Worm (Caenorhabditis elegans): ENCODE data around the gene C14C11.2.

The C14C11.2 gene

DNA sequence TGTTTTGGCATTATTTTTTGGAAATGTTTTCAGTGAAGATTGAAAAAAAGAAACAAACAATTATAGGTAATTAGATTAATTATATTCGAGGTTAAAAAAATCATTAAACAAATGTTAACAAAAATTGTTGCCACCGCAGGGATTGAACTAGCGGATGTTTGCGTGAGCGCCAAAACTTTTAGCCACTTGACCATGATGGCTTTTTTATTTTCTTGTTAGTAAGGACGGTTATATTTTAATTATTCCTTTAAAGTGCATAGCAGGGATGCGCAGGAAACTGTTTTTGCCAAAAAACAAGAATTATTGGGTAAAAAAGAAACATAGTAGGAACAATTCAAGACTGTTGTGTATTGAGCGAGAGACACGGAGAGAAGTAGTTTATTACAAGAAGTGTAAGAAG, 6.4 kb downstream of the C14C11.2 start:
- TF ChIP-seq unc-62 (GFP tag; optimal IDR thresholded peaks at IDR 0.05), result no peak

DNA sequence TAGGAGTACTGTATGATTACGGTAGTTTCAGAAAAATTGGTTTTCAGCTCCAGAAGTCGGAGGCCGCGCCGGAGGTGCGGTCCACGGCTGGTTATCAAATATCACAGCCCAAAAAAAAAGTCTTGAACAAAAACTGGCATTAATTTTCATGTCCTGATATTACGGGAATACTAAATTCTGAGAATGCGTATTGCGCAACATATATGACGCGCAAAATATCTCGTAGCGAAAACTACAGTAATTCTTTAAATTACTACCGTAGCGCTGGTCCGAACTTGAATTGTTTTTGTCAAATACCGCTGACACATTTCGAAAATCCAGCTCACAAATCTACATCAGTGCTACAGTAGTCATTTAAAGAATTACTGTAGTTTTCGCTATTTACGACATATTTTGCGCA, 8.0 kb downstream of the C14C11.2 start:
- no peak for TF ChIP-seq unc-62 (GFP tag; optimal IDR thresholded peaks at IDR 0.05)

- no peak for TF ChIP-seq unc-62 (GFP tag; optimal IDR thresholded peaks at IDR 0.05)
Measured at ce11 chrV:5672270-5672669, 11.3 kb downstream of the C14C11.2 start.

DNA sequence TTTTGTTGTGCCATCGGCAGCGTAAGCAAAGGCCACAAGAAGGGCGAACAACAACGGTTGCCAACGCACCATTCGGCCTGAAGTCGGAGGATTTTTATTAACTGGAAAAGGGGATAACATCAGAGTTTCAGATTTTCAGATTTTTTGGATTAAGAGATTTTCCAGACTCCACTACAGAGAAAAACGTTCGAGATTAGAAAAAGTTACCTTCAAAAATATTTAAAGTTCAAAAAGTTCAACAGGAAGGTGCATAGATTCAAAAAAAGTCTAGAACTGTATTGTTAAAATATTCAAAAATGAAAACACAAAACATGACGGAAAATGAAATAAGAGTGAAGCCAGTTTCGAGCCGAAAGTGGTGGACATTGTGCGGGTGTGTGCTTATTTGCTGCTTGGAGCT, 15.1 kb downstream of the C14C11.2 start, which contains the start of gene pqn-13:
Gene pqn-13 (minus strand): TSS at position 101 of the 400 bp plus-strand sequence.
- TF ChIP-seq unc-62 (GFP tag; optimal IDR thresholded peaks at IDR 0.05), result no peak

ce11 chrV:5677947-5678346, 17.0 kb downstream of the C14C11.2 start:
- TF ChIP-seq unc-62 (GFP tag; optimal IDR thresholded peaks at IDR 0.05), result no peak

- TF ChIP-seq unc-62 (GFP tag; optimal IDR thresholded peaks at IDR 0.05), result no peak
Measured at ce11 chrV:5682530-5682929, 21.6 kb downstream of the C14C11.2 start, which contains the start of gene prp-39. TSS of gene prp-39 (minus strand) at chrV:5682630.

- no peak for TF ChIP-seq unc-62 (GFP tag; optimal IDR thresholded peaks at IDR 0.05)
Measured at ce11 chrV:5684534-5684933, 23.6 kb downstream of the C14C11.2 start, which contains the start of the genes hmgs-1 and F25B4.4. TSS of gene hmgs-1 (minus strand) at chrV:5684589. TSS of gene F25B4.4 (plus strand) at chrV:5684873.

ce11 chrV:5687115-5687979, 26.4 kb downstream of the C14C11.2 start, which contains the start of gene F25B4.7:
TSS of gene F25B4.7 (minus strand) at chrV:5687226.
- no peak for TF ChIP-seq unc-62 (GFP tag; optimal IDR thresholded peaks at IDR 0.05)

- TF ChIP-seq unc-62 (GFP tag; optimal IDR thresholded peaks at IDR 0.05), result no peak
Measured at ce11 chrV:5691665-5692407, 30.9 kb downstream of the C14C11.2 start, which contains the start of gene F25B4.8. TSS of gene F25B4.8 (minus strand) at chrV:5691715.

- TF ChIP-seq unc-62 (GFP tag; optimal IDR thresholded peaks at IDR 0.05), result no peak
Measured at ce11 chrV:5693595-5693994, 32.6 kb downstream of the C14C11.2 start.

DNA sequence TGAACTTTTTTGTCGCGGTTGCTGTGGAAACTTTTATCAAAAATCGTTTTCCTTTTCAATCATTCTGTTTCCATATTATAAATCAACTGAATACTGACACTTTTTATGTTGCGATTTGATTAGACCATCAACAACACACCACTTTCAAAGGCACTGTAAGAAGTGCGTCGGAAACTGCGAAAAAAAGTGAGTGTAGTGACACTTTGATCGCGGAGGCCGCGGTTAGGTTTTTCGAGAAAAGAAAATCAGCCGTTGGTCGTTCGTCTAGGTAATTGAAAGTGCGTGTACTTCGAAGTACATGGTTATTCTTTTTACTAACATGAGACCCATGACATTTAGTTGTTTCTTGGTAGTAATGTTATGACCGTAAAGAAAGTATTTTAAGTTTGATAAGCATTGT, 34.7 kb downstream of the C14C11.2 start:
- no peak for TF ChIP-seq unc-62 (GFP tag; optimal IDR thresholded peaks at IDR 0.05)

ce11 chrV:5696177-5696576, 35.2 kb downstream of the C14C11.2 start:
- TF ChIP-seq unc-62 (GFP tag; optimal IDR thresholded peaks at IDR 0.05), result no peak

DNA sequence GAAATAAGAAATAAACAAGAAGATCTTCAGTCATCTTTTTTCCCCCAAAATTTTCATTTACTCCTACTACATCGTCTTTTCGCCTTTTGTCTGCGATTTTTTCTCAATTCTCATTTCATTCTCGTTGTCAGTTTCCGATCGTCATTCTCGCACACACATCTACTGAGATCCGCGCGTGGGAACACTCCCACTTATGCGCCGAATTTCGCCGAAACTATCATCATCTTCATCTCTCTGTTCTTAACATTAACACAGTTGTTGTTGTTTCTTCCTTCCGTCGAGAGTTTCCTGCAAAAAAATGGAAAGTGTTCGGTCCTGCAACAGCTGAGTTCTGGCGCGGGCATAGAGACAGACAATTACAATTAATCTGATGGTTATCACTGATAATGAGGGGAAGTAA, 36.6 kb downstream of the C14C11.2 start:
- no peak for TF ChIP-seq unc-62 (GFP tag; optimal IDR thresholded peaks at IDR 0.05)

DNA sequence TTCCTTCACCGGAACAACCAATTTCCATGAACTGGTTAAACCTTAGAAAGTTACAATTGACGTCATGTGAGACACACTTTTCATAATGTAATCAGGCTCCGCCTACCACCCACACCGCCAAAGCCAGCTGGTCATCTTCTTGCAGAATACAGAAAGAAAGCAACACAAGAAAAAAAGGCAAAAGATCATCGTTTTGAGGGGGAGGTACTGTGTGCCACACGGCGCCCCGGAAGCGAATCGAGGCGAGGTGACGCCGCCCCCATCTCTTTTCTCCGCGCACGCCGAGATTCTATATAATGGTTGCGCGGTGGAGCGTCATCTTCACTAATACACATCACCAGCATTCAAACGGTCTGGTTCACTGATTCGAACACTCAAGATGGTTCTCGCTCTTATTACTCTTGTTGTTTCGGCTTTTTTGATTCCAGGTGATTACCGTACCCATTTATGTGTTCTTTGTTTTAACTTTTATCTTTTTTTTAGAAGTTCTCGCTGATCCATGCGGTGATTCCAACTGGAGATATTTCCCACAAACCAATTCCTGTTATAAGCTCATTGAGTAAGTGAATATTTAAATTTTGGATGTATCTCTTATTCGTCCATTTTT, 39.0 kb downstream of the C14C11.2 start, which contains the start of gene clec-1:
Gene clec-1 (plus strand): TSS at position 320 of the 607 bp plus-strand sequence.
- TF ChIP-seq unc-62 (GFP tag; optimal IDR thresholded peaks at IDR 0.05), result no peak

DNA sequence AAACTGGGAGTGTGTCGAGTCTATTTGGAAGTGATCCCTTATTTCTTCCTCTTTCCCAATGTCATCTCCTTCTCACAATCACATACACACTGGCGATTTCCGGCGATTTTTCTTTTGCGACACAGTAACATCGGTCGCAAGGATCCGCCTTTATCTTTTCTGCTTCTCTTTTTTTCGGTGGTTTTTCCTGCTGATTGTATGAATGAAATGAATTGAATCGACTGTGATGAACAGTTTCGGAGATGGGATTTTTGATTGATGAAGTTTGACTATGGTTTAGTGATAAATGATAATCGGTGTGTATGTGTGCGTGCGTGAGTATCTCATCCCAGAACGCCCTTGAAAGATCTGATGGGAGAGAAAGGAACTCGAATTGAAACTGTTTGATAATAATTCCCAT, 40.1 kb downstream of the C14C11.2 start:
- TF ChIP-seq unc-62 (GFP tag; optimal IDR thresholded peaks at IDR 0.05), result no peak

DNA sequence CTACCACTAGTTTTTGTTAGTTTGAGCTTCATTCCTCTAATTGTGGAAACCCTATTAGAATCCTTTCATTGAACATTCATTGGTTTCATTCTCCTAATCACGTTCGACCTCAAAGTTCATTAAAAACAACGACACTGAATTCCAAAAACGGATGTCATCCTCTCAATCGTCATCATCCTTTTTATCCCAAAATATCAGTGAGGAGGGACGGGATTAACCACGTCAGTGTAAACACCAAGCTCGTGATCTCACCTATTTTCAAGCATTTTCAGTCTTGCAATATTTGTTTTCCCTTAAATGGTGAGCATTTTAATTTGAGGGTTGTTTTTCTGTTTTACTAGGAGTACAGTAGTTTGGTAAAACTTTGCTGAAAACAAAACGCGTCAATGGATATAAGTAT, 43.5 kb downstream of the C14C11.2 start:
- TF ChIP-seq unc-62 (GFP tag; optimal IDR thresholded peaks at IDR 0.05), result no peak
